Fruit fly (Drosophila melanogaster) whole organism, prepupa: Measurements from ENCODE around the gene HDAC6.

Source experiments
- CG11902 ChIP-seq: fragments of 200-800 bp; sonication (Bioruptor generic); optimal IDR thresholded peaks from 3 replicates; lab custom pipeline; 2016; ENCODE audit warnings: missing biosample characterization, missing genetic modification characterization
- CG16779 ChIP-seq: fragments of 200-800 bp; sonication (Bioruptor generic); optimal IDR thresholded peaks from 3 replicates; lab custom pipeline; 2017; ENCODE audit warnings: missing biosample characterization, mild to moderate bottlenecking, missing genetic modification characterization
- CG32006 ChIP-seq: fragments of 200-800 bp; sonication (Bioruptor generic); optimal IDR thresholded peaks from 3 replicates; lab custom pipeline; 2017; ENCODE audit warnings: missing biosample characterization, mild to moderate bottlenecking, missing genetic modification characterization
- CG8632 ChIP-seq: fragments of 200-800 bp; sonication (Bioruptor generic); optimal IDR thresholded peaks from 3 replicates; lab custom pipeline; 2016; ENCODE audit warnings: missing biosample characterization, missing genetic modification characterization
- Hr38 ChIP-seq: sonication (Bioruptor generic); optimal IDR thresholded peaks from 2 replicates; lab custom pipeline; 2016; ENCODE audit warnings: missing biosample characterization, missing genetic modification characterization
- dsx ChIP-seq: fragments of 200-800 bp; optimal IDR thresholded peaks from 3 replicates; lab custom pipeline; 2019; ENCODE audit warnings: missing biosample characterization, mild to moderate bottlenecking, missing genetic modification characterization, moderate library complexity; ENCODE audit not compliant: poor library complexity, severe bottlenecking

DNA sequence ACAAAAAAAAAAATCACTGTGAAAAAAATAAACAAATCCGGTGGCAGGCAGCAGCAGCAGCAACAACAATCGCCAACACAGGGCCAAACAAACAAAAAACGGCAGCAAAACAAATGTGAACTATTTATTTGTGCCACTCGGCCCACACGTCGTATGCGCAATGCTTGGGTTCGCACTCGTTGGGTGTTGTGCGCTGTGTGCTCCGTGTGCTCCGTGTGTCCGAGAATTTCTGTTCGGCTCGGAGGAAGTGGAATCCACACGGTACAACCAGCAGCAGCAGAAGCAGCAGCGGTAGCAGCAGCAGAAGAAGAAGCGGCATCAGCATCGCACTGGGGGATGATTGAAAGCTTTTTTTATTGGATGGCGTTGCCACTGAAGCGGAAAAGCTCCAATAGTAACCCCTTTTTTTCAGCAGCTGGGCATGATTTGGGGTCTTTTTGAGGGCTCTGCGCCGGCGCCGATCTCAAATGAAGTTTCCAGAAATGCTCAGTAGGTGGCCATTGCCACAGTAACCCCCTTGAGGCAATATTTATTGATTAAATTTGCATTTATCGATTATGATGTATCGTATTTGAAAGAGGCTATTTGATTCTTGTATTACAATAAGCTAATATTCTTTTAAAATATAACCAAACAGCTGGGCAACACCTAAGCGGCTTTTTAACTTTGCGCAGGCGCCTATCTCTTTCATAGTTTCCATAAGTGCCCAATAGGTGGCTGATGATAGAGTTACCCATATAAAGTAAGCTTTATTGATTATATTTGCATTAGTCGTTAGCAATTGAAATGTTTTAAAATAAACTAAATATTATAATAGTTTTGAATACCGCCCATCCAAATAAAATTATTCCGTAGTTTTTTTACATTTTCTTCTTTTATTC lies 52.3 kb downstream of the HDAC6 start, which contains the start of gene CG9164:
- no peak for TF ChIP-seq Hr38 (GFP tag; lab: Kevin White, UChicago)
- no peak for TF ChIP-seq CG11902 (GFP tag; lab: Kevin White, UChicago)
- no peak for TF ChIP-seq dsx (GFP tag; lab: Kevin White, UChicago)
- no peak for TF ChIP-seq CG8632 (GFP tag; lab: Kevin White, UChicago)
- TF ChIP-seq CG32006, result no peak
- no peak for TF ChIP-seq CG16779 (tag; lab: Kevin White, UChicago)
